Worm (Caenorhabditis elegans): ENCODE measurements around the gene lgc-5.

DNA sequence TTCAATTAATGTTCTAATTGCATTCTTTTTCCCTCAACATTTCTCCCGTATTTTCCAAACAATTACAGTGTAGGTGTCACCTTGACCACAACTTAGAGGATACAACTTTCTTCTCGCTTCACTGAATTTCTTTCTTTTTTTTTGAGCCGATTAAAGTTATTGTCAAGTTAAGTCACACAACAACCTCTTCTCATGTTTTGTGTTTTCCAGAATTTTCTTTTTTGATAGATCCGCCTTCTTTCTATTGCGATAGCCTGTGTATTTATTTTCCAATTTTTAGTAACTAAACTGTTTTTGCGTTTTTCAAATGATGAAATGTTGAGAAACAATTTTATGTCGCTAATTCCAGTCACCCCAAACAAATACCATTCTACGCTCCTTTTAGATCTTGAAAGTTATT lies 16.8 kb upstream of the lgc-5 start, which contains the start of gene F35H10.3:
- TF ChIP-seq W03F9.2 (tag; optimal IDR thresholded peaks at IDR 0.05) (no peak), him-1 (tag; optimal IDR thresholded peaks at IDR 0.05) (no peak), dao-5 (tag; optimal IDR thresholded peaks at IDR 0.05) (no peak)

Data from whole organism, L4/young adult.